Fruit fly (Drosophila melanogaster) whole organism, embryonic: Measurements from ENCODE around the gene hiro.

Source experiments
- ATbp ChIP-seq: fragments of 200-800 bp; sonication (Bioruptor generic); optimal IDR thresholded peaks from 2 replicates; lab custom pipeline; 2017; ENCODE audit warnings: missing biosample characterization, mild to moderate bottlenecking, missing genetic modification characterization, missing genetic modification reagents
- CG10209 ChIP-seq: fragments of 200-800 bp; sonication (Bioruptor generic); optimal IDR thresholded peaks from 3 replicates; lab custom pipeline; 2017; ENCODE audit warnings: missing biosample characterization, mild to moderate bottlenecking, missing genetic modification characterization, missing genetic modification reagents
- CG10267 ChIP-seq: fragments of 200-800 bp; sonication (Bioruptor generic); optimal IDR thresholded peaks from 2 replicates; lab custom pipeline; 2018; ENCODE audit warnings: missing biosample characterization, mild to moderate bottlenecking, missing genetic modification characterization, moderate library complexity
- CG10462 ChIP-seq: fragments of 200-800 bp; sonication (Bioruptor generic); optimal IDR thresholded peaks from 2 replicates; lab custom pipeline; 2016; ENCODE audit warnings: missing biosample characterization, missing genetic modification characterization
- CG11093 ChIP-seq: fragments of 200-800 bp; sonication (Bioruptor generic); IDR thresholded peaks from 3 replicates; pipeline ENCODE4 v1.3.6; 2022; ENCODE audit warnings: missing biosample characterization, missing genetic modification characterization
- CG12391 ChIP-seq: fragments of 200-800 bp; sonication (Bioruptor generic); optimal IDR thresholded peaks from 3 replicates; lab custom pipeline; 2018; ENCODE audit warnings: missing biosample characterization, mild to moderate bottlenecking, missing genetic modification characterization, moderate library complexity
- CG13287 ChIP-seq: fragments of 200-800 bp; sonication (Bioruptor generic); IDR thresholded peaks from 2 replicates; pipeline ENCODE4 v1.3.6; 2022; ENCODE audit warnings: missing biosample characterization, missing genetic modification characterization; ENCODE audit not compliant: partially characterized antibody
- CG13424 ChIP-seq: fragments of 200-800 bp; sonication (Bioruptor generic); optimal IDR thresholded peaks from 2 replicates; lab custom pipeline; 2019; ENCODE audit warnings: missing biosample characterization, mild to moderate bottlenecking, missing genetic modification characterization, moderate library complexity
- CG1603 ChIP-seq: fragments of 200-800 bp; sonication (Bioruptor generic); optimal IDR thresholded peaks from 2 replicates; lab custom pipeline; 2019; ENCODE audit warnings: missing biosample characterization, mild to moderate bottlenecking, missing genetic modification characterization, moderate library complexity
- CG17802 ChIP-seq: fragments of 200-800 bp; sonication (Bioruptor generic); optimal IDR thresholded peaks from 2 replicates; lab custom pipeline; 2018; ENCODE audit warnings: missing biosample characterization, mild to moderate bottlenecking, missing genetic modification characterization, moderate library complexity
- CG2116 ChIP-seq: fragments of 200-800 bp; sonication (Bioruptor generic); optimal IDR thresholded peaks from 3 replicates; lab custom pipeline; 2018; ENCODE audit warnings: missing biosample characterization, mild to moderate bottlenecking, missing genetic modification characterization
- CG2202 ChIP-seq: fragments of 200-800 bp; sonication (Bioruptor generic); optimal IDR thresholded peaks from 2 replicates; lab custom pipeline; 2018; ENCODE audit warnings: missing biosample characterization, mild to moderate bottlenecking, missing genetic modification characterization
- CG2875 ChIP-seq: fragments of 200-800 bp; sonication (Bioruptor generic); optimal IDR thresholded peaks from 2 replicates; lab custom pipeline; 2017; ENCODE audit warnings: missing biosample characterization, mild to moderate bottlenecking, missing genetic modification characterization, missing genetic modification reagents
- CG32772 ChIP-seq: fragments of 200-800 bp; sonication (Bioruptor generic); IDR thresholded peaks from 2 replicates; pipeline ENCODE4 v1.3.6; 2022; ENCODE audit warnings: missing biosample characterization, missing genetic modification characterization
- CG3407 ChIP-seq: fragments of 200-800 bp; sonication (Bioruptor generic); optimal IDR thresholded peaks from 2 replicates; lab custom pipeline; 2018; ENCODE audit warnings: missing biosample characterization, mild to moderate bottlenecking, missing genetic modification characterization
- CG4424 ChIP-seq: fragments of 200-800 bp; sonication (Bioruptor generic); optimal IDR thresholded peaks from 3 replicates; lab custom pipeline; 2016; ENCODE audit warnings: missing biosample characterization, missing genetic modification characterization
- CG6813 ChIP-seq: fragments of 200-800 bp; sonication (Bioruptor generic); optimal IDR thresholded peaks from 2 replicates; lab custom pipeline; 2017; ENCODE audit warnings: missing biosample characterization, missing genetic modification characterization, mild to moderate bottlenecking, moderate library complexity, missing genetic modification reagents
- CG7745 ChIP-seq: fragments of 200-800 bp; sonication (Bioruptor generic); optimal IDR thresholded peaks from 2 replicates; lab custom pipeline; 2018; ENCODE audit warnings: missing biosample characterization, mild to moderate bottlenecking, missing genetic modification characterization, moderate library complexity
- CG7839 ChIP-seq: fragments of 200-800 bp; sonication (Bioruptor generic); optimal IDR thresholded peaks from 3 replicates; lab custom pipeline; 2018; ENCODE audit warnings: missing biosample characterization, mild to moderate bottlenecking, missing genetic modification characterization, moderate library complexity
- CG9609 ChIP-seq: fragments of 200-800 bp; sonication (Bioruptor generic); optimal IDR thresholded peaks from 3 replicates; lab custom pipeline; 2016; ENCODE audit warnings: missing biosample characterization, missing genetic modification characterization
- CG9727 ChIP-seq: fragments of 200-800 bp; sonication (Bioruptor generic); optimal IDR thresholded peaks from 3 replicates; lab custom pipeline; 2017; ENCODE audit warnings: missing biosample characterization, mild to moderate bottlenecking, missing genetic modification characterization
- D19A ChIP-seq: fragments of 200-800 bp; optimal IDR thresholded peaks from 3 replicates; lab custom pipeline; 2019; ENCODE audit warnings: missing biosample characterization, mild to moderate bottlenecking, missing genetic modification characterization, moderate library complexity
- Dad ChIP-seq: fragments of 200-800 bp; sonication (Bioruptor generic); optimal IDR thresholded peaks from 3 replicates; lab custom pipeline; 2016; ENCODE audit warnings: missing biosample characterization, missing genetic modification characterization
- Dek ChIP-seq: fragments of 200-800 bp; sonication (Bioruptor generic); optimal IDR thresholded peaks from 3 replicates; lab custom pipeline; 2019; ENCODE audit warnings: missing biosample characterization, mild to moderate bottlenecking, missing genetic modification characterization, moderate library complexity
- Dll ChIP-seq: fragments of 200-800 bp; sonication (Bioruptor generic); IDR thresholded peaks from 4 replicates; pipeline ENCODE4 v1.3.6; 2022; ENCODE audit warnings: missing biosample characterization, missing genetic modification characterization; ENCODE audit not compliant: partially characterized antibody
- E2f2 ChIP-seq: fragments of 200-800 bp; sonication (Bioruptor generic); IDR thresholded peaks from 2 replicates; pipeline ENCODE4 v1.3.6; 2022; ENCODE audit warnings: missing biosample characterization, missing genetic modification characterization
- Hmr ChIP-seq: fragments of 200-800 bp; sonication (Bioruptor generic); optimal IDR thresholded peaks from 3 replicates; lab custom pipeline; 2017; ENCODE audit warnings: mild to moderate bottlenecking, missing biosample characterization, missing genetic modification reagents, missing genetic modification characterization
- Mad ChIP-seq: fragments of 200-800 bp; sonication (Bioruptor generic); optimal IDR thresholded peaks from 2 replicates; lab custom pipeline; 2016; ENCODE audit warnings: missing biosample characterization, missing genetic modification characterization
- NC2β ChIP-seq: fragments of 200-800 bp; sonication (Bioruptor generic); optimal IDR thresholded peaks from 2 replicates; lab custom pipeline; 2016; ENCODE audit warnings: missing biosample characterization, missing genetic modification characterization
- NfI ChIP-seq: fragments of 200-800 bp; sonication (Bioruptor generic); optimal IDR thresholded peaks from 3 replicates; lab custom pipeline; 2018; ENCODE audit warnings: missing biosample characterization, mild to moderate bottlenecking, missing genetic modification characterization, moderate library complexity
- Ptx1 ChIP-seq: fragments of 200-800 bp; sonication (Bioruptor generic); IDR thresholded peaks from 2 replicates; pipeline ENCODE4 v1.3.6; 2022; ENCODE audit warnings: missing biosample characterization, missing genetic modification characterization
- Sry-δ ChIP-seq: fragments of 200-800 bp; sonication (Bioruptor generic); optimal IDR thresholded peaks from 2 replicates; lab custom pipeline; 2016; ENCODE audit warnings: missing biosample characterization, missing genetic modification characterization
- ato ChIP-seq: fragments of 200-800 bp; sonication (Bioruptor generic); IDR thresholded peaks from 2 replicates; pipeline ENCODE4 v1.3.6; 2022; ENCODE audit warnings: missing biosample characterization, missing genetic modification characterization; ENCODE audit not compliant: partially characterized antibody
- bowl ChIP-seq: fragments of 200-800 bp; sonication (Bioruptor generic); IDR thresholded peaks from 2 replicates; pipeline ENCODE4 v1.3.6; 2022; ENCODE audit warnings: missing biosample characterization, missing genetic modification characterization
- ci ChIP-seq: fragments of 200-800 bp; sonication (Bioruptor generic); IDR thresholded peaks from 3 replicates; pipeline ENCODE4 v1.3.6; 2022; ENCODE audit warnings: missing biosample characterization, missing genetic modification characterization
- croc ChIP-seq: fragments of 200-800 bp; sonication (Bioruptor generic); conservative IDR thresholded peaks from 3 replicates; pipeline ENCODE4 v1.3.6; 2022; ENCODE audit warnings: missing biosample characterization, missing genetic modification characterization
- esg ChIP-seq: fragments of 200-800 bp; sonication (Bioruptor generic); conservative IDR thresholded peaks from 2 replicates; pipeline ENCODE4 v1.3.6; 2022; ENCODE audit warnings: missing biosample characterization, missing genetic modification characterization
- gsb-n ChIP-seq: fragments of 200-800 bp; sonication (Bioruptor generic); optimal IDR thresholded peaks from 3 replicates; lab custom pipeline; 2018; ENCODE audit warnings: missing biosample characterization, mild to moderate bottlenecking, missing genetic modification characterization
- jumu ChIP-seq: fragments of 200-800 bp; sonication (Bioruptor generic); optimal IDR thresholded peaks from 3 replicates; lab custom pipeline; 2016; ENCODE audit warnings: missing biosample characterization, missing genetic modification characterization
- kah ChIP-seq: fragments of 200-800 bp; sonication (Bioruptor generic); optimal IDR thresholded peaks from 2 replicates; lab custom pipeline; 2018; ENCODE audit warnings: missing biosample characterization, mild to moderate bottlenecking, missing genetic modification characterization
- lola ChIP-seq, 3 experiments: fragments of >200 bp in 2 of 3; fragments of 200-800 bp in 1 of 3; sonication (Bioruptor generic) in 1 of 3; optimal IDR thresholded peaks; 2 replicates each; lab custom pipeline; 2017 to 2019; ENCODE audit warnings: missing biosample characterization in 3 of 3, missing genetic modification characterization in 3 of 3, mild to moderate bottlenecking in 1 of 3, moderate library complexity in 1 of 3
- oc ChIP-seq: fragments of 200-800 bp; sonication (Bioruptor generic); optimal IDR thresholded peaks from 2 replicates; lab custom pipeline; 2018; ENCODE audit warnings: missing biosample characterization, mild to moderate bottlenecking, missing genetic modification characterization, moderate library complexity
- prd ChIP-seq, 3 experiments: fragments of >200 bp in 2 of 3; fragments of 200-800 bp in 1 of 3; sonication (Bioruptor generic) in 1 of 3; optimal IDR thresholded peaks in 2 of 3; IDR thresholded peaks in 1 of 3; 2 replicates in 2 of 3; 3 replicates in 1 of 3; pipeline versions ENCODE4 v1.3.6 to Lab custom; 2017 to 2022; ENCODE audit warnings: missing biosample characterization in 1 of 3, missing genetic modification characterization in 1 of 3
- ranshi ChIP-seq: fragments of 200-800 bp; sonication (Bioruptor generic); IDR thresholded peaks from 2 replicates; pipeline ENCODE4 v1.3.6; 2022; ENCODE audit warnings: missing biosample characterization, missing genetic modification characterization
- sens-2 ChIP-seq: fragments of 200-800 bp; sonication (Bioruptor generic); IDR thresholded peaks from 2 replicates; pipeline ENCODE4 v1.3.6; 2022; ENCODE audit warnings: missing biosample characterization, missing genetic modification characterization
- sisA ChIP-seq: fragments of 200-800 bp; sonication (Bioruptor generic); IDR thresholded peaks from 2 replicates; pipeline ENCODE4 v1.3.6; 2022; ENCODE audit warnings: missing biosample characterization, missing genetic modification characterization
- slp2 ChIP-seq: fragments of 200-800 bp; sonication (Bioruptor generic); optimal IDR thresholded peaks from 2 replicates; lab custom pipeline; 2016; ENCODE audit warnings: missing biosample characterization, missing genetic modification characterization
- ssp ChIP-seq: fragments of 200-800 bp; sonication (Bioruptor generic); IDR thresholded peaks from 2 replicates; pipeline ENCODE4 v1.3.6; 2022; ENCODE audit warnings: missing biosample characterization, missing genetic modification characterization
- wor ChIP-seq: fragments of 200-800 bp; sonication (Bioruptor generic); IDR thresholded peaks from 2 replicates; pipeline ENCODE4 v1.3.6; 2022; ENCODE audit warnings: missing biosample characterization, missing genetic modification characterization

hiro gene

dm6 chr3L:721026-721425 lies 33.3 kb upstream of the hiro start (continued):
- no peak for TF ChIP-seq CG7745
- TF ChIP-seq CG6813 (GFP tag; lab: Kevin White, UChicago) = no peak
- peak; percentile 29 for TF ChIP-seq CG3407
- no peak for TF ChIP-seq CG2116 (GFP tag; lab: Kevin White, UChicago)
- TF ChIP-seq ci (GFP tag; lab: Robert Waterston, UW) = peak; percentile 42; the same call in 1 of the 3 replicates
- TF ChIP-seq CG4424 = peak; percentile 30
- peak; percentile 29 for TF ChIP-seq CG9727 (GFP tag; lab: Kevin White, UChicago)
- peak; percentile 28 for TF ChIP-seq CG32772 (GFP tag; lab: Robert Waterston, UW)
- no peak for TF ChIP-seq Dek (tag; lab: Kevin White, UChicago)
- TF ChIP-seq Mad (GFP tag; lab: Kevin White, UChicago) = no peak
- TF ChIP-seq CG12391 (tag; lab: Kevin White, UChicago) = peak; percentile 15
- TF ChIP-seq CG11093 (GFP tag; lab: Robert Waterston, UW) = peak; percentile 32; the same call in 1 of the 3 replicates
- TF ChIP-seq CG2875 = peak; percentile 62
- TF ChIP-seq Dad (GFP tag; lab: Kevin White, UChicago) = peak; percentile 37
- no peak for TF ChIP-seq prd (optimal IDR thresholded peaks at IDR 0.05; lab: Kevin White, UChicago)
- TF ChIP-seq prd (GFP tag; IDR thresholded peaks at IDR 0.05; lab: Robert Waterston, UW) = peak; percentile 33; the same call in 1 of the 3 replicates
- TF ChIP-seq Ptx1 (GFP tag; lab: Robert Waterston, UW) = peak; percentile 31; the same call in 1 of the 2 replicates
- TF ChIP-seq ATbp (GFP tag; lab: Kevin White, UChicago) = peak; percentile 46
- peak; percentile 18; the same call in 1 of the 2 replicates for TF ChIP-seq ssp (GFP tag; lab: Robert Waterston, UW)
- no peak for TF ChIP-seq CG13287 (GFP tag; lab: Robert Waterston, UW)
- TF ChIP-seq CG9609 (GFP tag; lab: Kevin White, UChicago) = no peak
- peak; percentile 5 for TF ChIP-seq D19A
- no peak for TF ChIP-seq bowl
- TF ChIP-seq CG10267 = peak; percentile 38
- TF ChIP-seq CG1603 (tag; lab: Kevin White, UChicago) = peak; percentile 83
- TF ChIP-seq NC2β (GFP tag; lab: Kevin White, UChicago) = no peak
- peak; percentile 41; the same call in 1 of the 2 replicates for TF ChIP-seq esg (GFP tag; lab: Robert Waterston, UW)
- TF ChIP-seq jumu = peak; percentile 51
- TF ChIP-seq Hmr (GFP tag; lab: Kevin White, UChicago) = no peak
- TF ChIP-seq kah = peak; percentile 54
- TF ChIP-seq Dll (GFP tag; lab: Robert Waterston, UW) = no peak
- peak; percentile 35; the same call in 1 of the 3 replicates for TF ChIP-seq croc
- TF ChIP-seq Sry-δ (GFP tag; lab: Kevin White, UChicago) = no peak
- TF ChIP-seq CG13424 (tag; lab: Kevin White, UChicago) = peak; percentile 1
- TF ChIP-seq slp2 (GFP tag; lab: Kevin White, UChicago) = peak; percentile 19
- TF ChIP-seq ato = no peak
- peak; percentile 40 for TF ChIP-seq CG7839 (tag; lab: Kevin White, UChicago)
- TF ChIP-seq gsb-n (tag; lab: Kevin White, UChicago) = peak; percentile 44
- no peak for TF ChIP-seq NfI (GFP tag; lab: Kevin White, UChicago)
- no peak for TF ChIP-seq CG17802 (tag; lab: Kevin White, UChicago)
- TF ChIP-seq CG10209 (GFP tag; lab: Kevin White, UChicago) = no peak
- TF ChIP-seq sens-2 = no peak
- TF ChIP-seq CG10462 = no peak
- no peak; the same call in 1 of the 2 replicates for TF ChIP-seq ranshi (GFP tag; lab: Robert Waterston, UW)
- TF ChIP-seq lola (GFP tag; optimal IDR thresholded peaks at IDR 0.05; lab: Kevin White, UChicago) = peak in 1 of 3 experiments; percentile 54
- TF ChIP-seq sisA (GFP tag; lab: Robert Waterston, UW) = peak; percentile 35; the same call in 1 of the 2 replicates
- peak; percentile 51 for TF ChIP-seq oc (tag; lab: Kevin White, UChicago)
- no peak for TF ChIP-seq CG2202 (tag; lab: Kevin White, UChicago)
- TF ChIP-seq wor (GFP tag; lab: Robert Waterston, UW) = no peak
- 0 out of 2 replicates have a peak, but pooled peaks have one; percentile 26 for TF ChIP-seq E2f2 (GFP tag; lab: Robert Waterston, UW)
